Worm (Caenorhabditis elegans): ENCODE results near the gene srr-10.
A peak's percentile ranks its signal among the peaks of the same experiment; 100 is the strongest.

srr-10 gene

DNA sequence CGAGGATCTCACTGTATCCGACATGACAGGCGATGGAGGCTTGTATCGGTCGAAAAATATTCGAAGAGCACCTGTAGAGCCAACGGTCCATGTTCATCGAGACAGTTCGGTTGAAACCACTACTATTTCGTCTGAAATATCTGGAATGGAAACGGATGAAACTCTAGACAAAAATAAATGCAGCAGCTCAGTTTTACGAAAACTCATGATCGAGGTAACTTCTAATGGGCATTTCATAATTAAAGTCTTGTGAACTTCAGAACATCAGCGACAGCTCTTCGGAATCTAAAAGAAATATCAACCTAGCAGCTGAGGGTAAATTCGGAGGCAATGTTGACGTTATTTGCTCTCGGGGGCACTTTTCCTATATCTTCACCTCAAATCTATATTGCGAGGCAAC lies 39.8 kb downstream of the srr-10 start:
- TF ChIP-seq jun-1 (tag; optimal IDR thresholded peaks at IDR 0.05) (no peak), ceh-32 (tag; optimal IDR thresholded peaks at IDR 0.05; ENCODE audit: poor library complexity) (no peak), duxl-1 (tag; optimal IDR thresholded peaks at IDR 0.05; ENCODE audit: poor library complexity) (peak; percentile 19), F49E8.2 (tag; optimal IDR thresholded peaks at IDR 0.05; ENCODE audit: borderline replicate concordance) (peak; percentile 13), mxl-3 (GFP tag; optimal IDR thresholded peaks at IDR 0.05) (no peak), madf-5 (GFP tag; IDR thresholded peaks at IDR 0.05) (no peak), daf-16 (GFP tag; optimal IDR thresholded peaks at IDR 0.05) (no peak), daf-16 (tag; optimal IDR thresholded peaks at IDR 0.05) (no peak), tag-97 (GFP tag; IDR thresholded peaks at IDR 0.05) (no peak), daf-8 (GFP tag; IDR thresholded peaks at IDR 0.05) (no peak), dpl-1 (GFP tag; optimal IDR thresholded peaks at IDR 0.05) (no peak)

DNA sequence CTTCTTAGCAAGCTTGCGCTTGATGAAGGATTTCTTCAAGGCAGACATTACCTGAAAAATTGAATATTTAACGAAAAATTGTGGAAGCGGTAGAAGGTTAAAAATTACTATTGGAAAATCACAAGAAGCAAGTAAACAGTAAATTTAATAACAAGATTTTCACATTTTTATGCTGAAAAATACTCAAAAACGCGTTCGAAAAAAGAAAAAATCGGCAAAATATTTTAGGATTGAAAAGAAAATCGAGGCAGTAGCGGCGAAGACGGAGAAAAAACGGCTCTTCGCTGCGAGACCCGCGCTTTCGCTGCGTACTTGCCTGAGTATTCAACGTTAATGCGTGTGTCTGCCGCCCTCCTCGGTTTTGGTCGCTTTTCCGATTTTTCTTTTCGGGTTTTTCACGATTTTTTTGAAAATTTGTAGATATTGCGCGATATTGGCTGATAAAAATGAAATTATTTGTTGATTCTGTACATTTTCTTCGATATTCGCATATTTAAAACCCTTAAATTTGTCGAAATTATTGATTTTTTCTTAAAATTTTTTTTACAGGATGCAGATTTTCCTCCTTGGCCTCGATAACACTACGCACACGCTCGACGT lies 40.7 kb downstream of the srr-10 start, which contains the start of the genes rpl-39 and rps-30:
Gene rpl-39 (minus strand): TSS at position 51 of the 600 bp plus-strand sequence.
Gene rps-30 (plus strand): TSS at position 550 of the 600 bp plus-strand sequence.
- TF ChIP-seq vab-7 (GFP tag; IDR thresholded peaks at IDR 0.05) (0 out of 2 replicates have a peak, but pooled peaks have one; percentile 48), hif-1 (tag; optimal IDR thresholded peaks at IDR 0.05) (peak in 1 of 2 experiments; percentile 83), pqm-1 (tag; optimal IDR thresholded peaks at IDR 0.05) (peak; percentile 11), nhr-42 (GFP tag; IDR thresholded peaks at IDR 0.05) (peak; percentile 74; the same call in 1 of the 2 replicates), mes-2 (tag; optimal IDR thresholded peaks at IDR 0.05; ENCODE audit: poor library complexity, severe bottlenecking) (peak; percentile 87), nhr-102 (tag; optimal IDR thresholded peaks at IDR 0.05) (peak; percentile 33), ceh-20 (GFP tag; IDR thresholded peaks at IDR 0.05) (peak; percentile 80), aha-1 (tag) (peak; percentile 48), hlh-11 (tag; optimal IDR thresholded peaks at IDR 0.05) (peak; percentile 83), nhr-48 (tag; optimal IDR thresholded peaks at IDR 0.05) (peak; percentile 16), T20F7.1 (GFP tag; optimal IDR thresholded peaks at IDR 0.05) (peak; percentile 82), nhr-77 (tag; optimal IDR thresholded peaks at IDR 0.05) (peak; percentile 96), lin-29 (GFP tag; IDR thresholded peaks at IDR 0.05) (peak; percentile 58), ztf-7 (tag; optimal IDR thresholded peaks at IDR 0.05) (peak; percentile 20), fos-1 (tag; optimal IDR thresholded peaks at IDR 0.05) (no peak), mdl-1 (tag; optimal IDR thresholded peaks at IDR 0.05) (peak in 1 of 2 experiments; percentile 58), jun-1 (tag; optimal IDR thresholded peaks at IDR 0.05) (peak; percentile 4), set-16 (GFP tag; IDR thresholded peaks at IDR 0.05) (peak; percentile 35; the same call in 1 of the 2 replicates), nhr-6 (tag; optimal IDR thresholded peaks at IDR 0.05) (peak; percentile 88), nhr-25 (tag; optimal IDR thresholded peaks at IDR 0.05; ENCODE audit: borderline replicate concordance, insufficient read depth) (peak; percentile 72), lin-13 (GFP tag; optimal IDR thresholded peaks at IDR 0.05) (peak; percentile 77), lin-38 (GFP tag; IDR thresholded peaks at IDR 0.05) (peak; percentile 80), egl-27 (tag; optimal IDR thresholded peaks at IDR 0.05) (no peak), daf-12 (tag; optimal IDR thresholded peaks at IDR 0.05) (no peak), mxl-3 (GFP tag; optimal IDR thresholded peaks at IDR 0.05) (peak; percentile 46), pha-4 (GFP tag; IDR thresholded peaks at IDR 0.05) (0 out of 2 replicates have a peak, but pooled peaks have one; percentile 38), pha-4 (tag; optimal IDR thresholded peaks at IDR 0.05) (peak; percentile 1), R02D3.7 (tag; optimal IDR thresholded peaks at IDR 0.05) (peak; percentile 44), dmd-6 (GFP tag; IDR thresholded peaks at IDR 0.05) (peak; percentile 79), arid-1 (GFP tag; conservative IDR thresholded peaks at IDR 0.05) (0 out of 2 replicates have a peak, but pooled peaks have one; percentile 26), nhr-11 (tag; optimal IDR thresholded peaks at IDR 0.05) (peak; percentile 87), spr-1 (tag; optimal IDR thresholded peaks at IDR 0.05) (peak; percentile 69), duxl-1 (tag; optimal IDR thresholded peaks at IDR 0.05; ENCODE audit: poor library complexity) (peak; percentile 23), madf-9 (GFP tag; conservative IDR thresholded peaks at IDR 0.05) (0 out of 2 replicates have a peak, but pooled peaks have one; percentile 26), zag-1 (tag; optimal IDR thresholded peaks at IDR 0.05) (no peak), tag-97 (GFP tag; IDR thresholded peaks at IDR 0.05) (no peak), dpl-1 (GFP tag; optimal IDR thresholded peaks at IDR 0.05) (peak; percentile 80), ama-1 (optimal IDR thresholded peaks at IDR 0.05) (peak; percentile 40), Y48G9A.11 (GFP tag; IDR thresholded peaks at IDR 0.05) (0 out of 2 replicates have a peak, but pooled peaks have one; percentile 53), lsy-2 (tag; optimal IDR thresholded peaks at IDR 0.05) (peak; percentile 4 to 91), hmg-1.1 (GFP tag; IDR thresholded peaks at IDR 0.05) (peak; percentile 81)
